Fruit fly (Drosophila melanogaster) whole organism, embryonic: ENCODE results near the gene iav.
A peak's percentile ranks its signal among the peaks of the same experiment; 100 is the strongest.

Source experiments
- Abd-B ChIP-seq: fragments of 200-800 bp; sonication (Bioruptor generic); optimal IDR thresholded peaks from 2 replicates; lab custom pipeline; 2018; ENCODE audit warnings: missing biosample characterization, mild to moderate bottlenecking, missing genetic modification characterization, moderate library complexity
- B-H1 ChIP-seq: fragments of 200-800 bp; sonication (Bioruptor generic); IDR thresholded peaks from 3 replicates; pipeline ENCODE4 v1.3.6; 2022; ENCODE audit warnings: missing biosample characterization, missing genetic modification characterization
- B-H2 ChIP-seq: fragments of 200-800 bp; sonication (Bioruptor generic); optimal IDR thresholded peaks from 2 replicates; lab custom pipeline; 2018; ENCODE audit warnings: missing biosample characterization, mild to moderate bottlenecking, missing genetic modification characterization
- Bgb ChIP-seq: fragments of 200-800 bp; sonication (Bioruptor generic); IDR thresholded peaks from 2 replicates; pipeline ENCODE4 v1.3.6; 2022; ENCODE audit warnings: missing biosample characterization, missing genetic modification characterization; ENCODE audit not compliant: partially characterized antibody
- CG11085 ChIP-seq: fragments of 200-800 bp; sonication (Bioruptor generic); IDR thresholded peaks from 2 replicates; pipeline ENCODE4 v1.3.6; 2022; ENCODE audit warnings: missing biosample characterization, missing genetic modification characterization
- CG11247 ChIP-seq: fragments of 200-800 bp; sonication (Bioruptor generic); IDR thresholded peaks from 2 replicates; pipeline ENCODE4 v1.3.6; 2022; ENCODE audit warnings: missing biosample characterization, missing genetic modification characterization
- CG12104 ChIP-seq: fragments of 200-800 bp; sonication (Bioruptor generic); optimal IDR thresholded peaks from 3 replicates; lab custom pipeline; 2016; ENCODE audit warnings: missing biosample characterization, missing genetic modification characterization
- CG14667 ChIP-seq: fragments of 200-800 bp; sonication (Bioruptor generic); IDR thresholded peaks from 2 replicates; pipeline ENCODE4 v1.3.6; 2022; ENCODE audit warnings: missing biosample characterization, missing genetic modification characterization
- CG18011 ChIP-seq: fragments of 200-800 bp; sonication (Bioruptor generic); optimal IDR thresholded peaks from 2 replicates; lab custom pipeline; 2017; ENCODE audit warnings: missing biosample characterization, missing genetic modification characterization, mild to moderate bottlenecking, moderate library complexity, missing genotype
- CG1832 ChIP-seq: fragments of 200-800 bp; sonication (Bioruptor generic); optimal IDR thresholded peaks from 2 replicates; lab custom pipeline; 2017; ENCODE audit warnings: missing biosample characterization, mild to moderate bottlenecking, missing genetic modification characterization, inconsistent platforms
- CG32772 ChIP-seq: fragments of 200-800 bp; sonication (Bioruptor generic); IDR thresholded peaks from 2 replicates; pipeline ENCODE4 v1.3.6; 2022; ENCODE audit warnings: missing biosample characterization, missing genetic modification characterization
- CG3281 ChIP-seq: fragments of 200-800 bp; sonication (Bioruptor generic); optimal IDR thresholded peaks from 3 replicates; lab custom pipeline; 2017; ENCODE audit warnings: missing biosample characterization, mild to moderate bottlenecking, missing genetic modification characterization
- CG34224 ChIP-seq: fragments of 200-800 bp; sonication (Bioruptor generic); IDR thresholded peaks from 3 replicates; pipeline ENCODE4 v1.3.6; 2022; ENCODE audit warnings: missing biosample characterization, missing genetic modification characterization; ENCODE audit not compliant: partially characterized antibody
- CG3838 ChIP-seq: fragments of 200-800 bp; sonication (Bioruptor generic); optimal IDR thresholded peaks from 3 replicates; lab custom pipeline; 2016; ENCODE audit warnings: missing biosample characterization, missing genetic modification characterization
- CG8089 ChIP-seq: fragments of 200-800 bp; sonication (Bioruptor generic); optimal IDR thresholded peaks from 3 replicates; lab custom pipeline; 2016; ENCODE audit warnings: missing biosample characterization, missing genetic modification characterization
- CG8281 ChIP-seq: fragments of 200-800 bp; sonication (Bioruptor generic); optimal IDR thresholded peaks from 2 replicates; lab custom pipeline; 2018; ENCODE audit warnings: missing biosample characterization, mild to moderate bottlenecking, missing genetic modification characterization, moderate library complexity
- D19B ChIP-seq: fragments of 200-800 bp; sonication (Bioruptor generic); optimal IDR thresholded peaks from 2 replicates; lab custom pipeline; 2017; ENCODE audit warnings: missing biosample characterization, mild to moderate bottlenecking, missing genetic modification characterization
- E2f2 ChIP-seq: fragments of 200-800 bp; sonication (Bioruptor generic); IDR thresholded peaks from 2 replicates; pipeline ENCODE4 v1.3.6; 2022; ENCODE audit warnings: missing biosample characterization, missing genetic modification characterization
- ERR ChIP-seq: fragments of 200-800 bp; sonication (Bioruptor generic); optimal IDR thresholded peaks from 2 replicates; lab custom pipeline; 2016; ENCODE audit warnings: missing biosample characterization, missing genetic modification characterization
- Elba2 ChIP-seq: fragments of 200-800 bp; sonication (Bioruptor generic); optimal IDR thresholded peaks from 3 replicates; lab custom pipeline; 2016; ENCODE audit warnings: missing biosample characterization, missing genetic modification characterization
- Hmx ChIP-seq: fragments of 200-800 bp; sonication (Bioruptor generic); optimal IDR thresholded peaks from 2 replicates; lab custom pipeline; 2016; ENCODE audit warnings: missing biosample characterization, missing genetic modification characterization
- Hr51 ChIP-seq, 2 experiments: fragments of 200-800 bp; sonication (Bioruptor generic); optimal IDR thresholded peaks; 2 replicates in 1 of 2; 3 replicates in 1 of 2; lab custom pipeline; 2016 to 2018; ENCODE audit warnings: missing biosample characterization in 2 of 2, missing genetic modification characterization in 2 of 2, mild to moderate bottlenecking in 1 of 2, moderate library complexity in 1 of 2
- Hr78 ChIP-seq, 2 experiments: fragments of 200-800 bp in 1 of 2; fragments of >200 bp in 1 of 2; sonication (Bioruptor generic) in 1 of 2; optimal IDR thresholded peaks; 2 replicates each; lab custom pipeline; 2017 to 2019; ENCODE audit warnings: missing biosample characterization in 2 of 2, missing genetic modification characterization in 2 of 2, mild to moderate bottlenecking in 1 of 2, moderate library complexity in 1 of 2
- Meics ChIP-seq: fragments of 200-800 bp; sonication (Bioruptor generic); optimal IDR thresholded peaks from 2 replicates; lab custom pipeline; 2017; ENCODE audit warnings: missing biosample characterization, mild to moderate bottlenecking, missing genetic modification characterization
- Mes4 ChIP-seq: fragments of 200-800 bp; sonication (Bioruptor generic); optimal IDR thresholded peaks from 2 replicates; lab custom pipeline; 2016; ENCODE audit warnings: missing biosample characterization, missing genetic modification characterization
- Neu2 ChIP-seq: fragments of 200-800 bp; sonication (Bioruptor generic); optimal IDR thresholded peaks from 3 replicates; lab custom pipeline; 2016; ENCODE audit warnings: missing biosample characterization, missing genetic modification characterization, borderline replicate concordance
- Rfx ChIP-seq: fragments of 200-800 bp; sonication (Bioruptor generic); IDR thresholded peaks from 2 replicates; pipeline ENCODE4 v1.3.6; 2022; ENCODE audit warnings: missing biosample characterization, missing genetic modification characterization
- Scr ChIP-seq: fragments of 200-800 bp; sonication (Bioruptor generic); IDR thresholded peaks from 2 replicates; pipeline ENCODE4 v1.3.6; 2022; ENCODE audit warnings: missing biosample characterization, missing genetic modification characterization; ENCODE audit not compliant: partially characterized antibody
- al ChIP-seq: fragments of 200-800 bp; sonication (Bioruptor generic); IDR thresholded peaks from 2 replicates; pipeline ENCODE4 v1.3.6; 2022; ENCODE audit warnings: missing biosample characterization, missing genetic modification characterization
- amos ChIP-seq: fragments of 200-800 bp; sonication (Bioruptor generic); IDR thresholded peaks from 2 replicates; pipeline ENCODE4 v1.3.6; 2022; ENCODE audit warnings: missing biosample characterization, missing genetic modification characterization; ENCODE audit not compliant: partially characterized antibody
- ato ChIP-seq: fragments of 200-800 bp; sonication (Bioruptor generic); IDR thresholded peaks from 2 replicates; pipeline ENCODE4 v1.3.6; 2022; ENCODE audit warnings: missing biosample characterization, missing genetic modification characterization; ENCODE audit not compliant: partially characterized antibody
- cad ChIP-seq: fragments of >200 bp; optimal IDR thresholded peaks from 2 replicates; lab custom pipeline; 2017; ENCODE audit warnings: missing biosample characterization, missing genetic modification characterization
- chn ChIP-seq: fragments of 200-800 bp; sonication (Bioruptor generic); optimal IDR thresholded peaks from 2 replicates; lab custom pipeline; 2016; ENCODE audit warnings: missing biosample characterization, missing genetic modification characterization
- ci ChIP-seq: fragments of 200-800 bp; sonication (Bioruptor generic); IDR thresholded peaks from 3 replicates; pipeline ENCODE4 v1.3.6; 2022; ENCODE audit warnings: missing biosample characterization, missing genetic modification characterization
- en ChIP-seq: fragments of 200-800 bp; sonication (Bioruptor generic); optimal IDR thresholded peaks from 2 replicates; lab custom pipeline; 2016; ENCODE audit warnings: missing biosample characterization, missing genetic modification characterization
- gcm ChIP-seq: fragments of 200-800 bp; sonication (Bioruptor generic); optimal IDR thresholded peaks from 2 replicates; lab custom pipeline; 2019; ENCODE audit warnings: missing biosample characterization, mild to moderate bottlenecking, missing genetic modification characterization, moderate library complexity
- grau ChIP-seq: fragments of 200-800 bp; optimal IDR thresholded peaks from 3 replicates; lab custom pipeline; 2019; ENCODE audit warnings: missing biosample characterization, mild to moderate bottlenecking, missing genetic modification characterization, moderate library complexity
- grn ChIP-seq: fragments of 200-800 bp; sonication (Bioruptor generic); optimal IDR thresholded peaks from 3 replicates; lab custom pipeline; 2017; ENCODE audit warnings: missing biosample characterization, missing genetic modification characterization
- gro ChIP-seq: fragments of 200-800 bp; sonication (Bioruptor generic); optimal IDR thresholded peaks from 2 replicates; lab custom pipeline; 2016; ENCODE audit warnings: missing biosample characterization, missing genetic modification characterization
- her ChIP-seq: fragments of 200-800 bp; sonication (Bioruptor generic); optimal IDR thresholded peaks from 2 replicates; lab custom pipeline; 2016; ENCODE audit warnings: missing biosample characterization, missing genetic modification characterization
- insv ChIP-seq, 2 experiments: fragments of 200-800 bp; sonication (Bioruptor generic); optimal IDR thresholded peaks; 3 replicates each; lab custom pipeline; 2016 to 2018; ENCODE audit warnings: missing biosample characterization in 2 of 2, missing genetic modification characterization in 2 of 2
- lbe ChIP-seq: fragments of 200-800 bp; sonication (Bioruptor generic); optimal IDR thresholded peaks from 2 replicates; lab custom pipeline; 2016; ENCODE audit warnings: missing biosample characterization, mild to moderate bottlenecking, missing genetic modification characterization
- org-1 ChIP-seq: fragments of 200-800 bp; sonication (Bioruptor generic); optimal IDR thresholded peaks from 2 replicates; lab custom pipeline; 2017; ENCODE audit warnings: missing biosample characterization, missing genetic modification characterization
- run ChIP-seq: fragments of 200-800 bp; sonication (Bioruptor generic); optimal IDR thresholded peaks from 3 replicates; lab custom pipeline; 2018; ENCODE audit warnings: missing biosample characterization, mild to moderate bottlenecking, missing genetic modification characterization
- scrt ChIP-seq: fragments of 200-800 bp; sonication (Bioruptor generic); optimal IDR thresholded peaks from 2 replicates; lab custom pipeline; 2018; ENCODE audit warnings: missing biosample characterization, mild to moderate bottlenecking, missing genetic modification characterization, moderate library complexity
- sqz ChIP-seq: fragments of 200-800 bp; sonication (Bioruptor generic); optimal IDR thresholded peaks from 3 replicates; lab custom pipeline; 2018; ENCODE audit warnings: missing biosample characterization, mild to moderate bottlenecking, missing genetic modification characterization
- toy ChIP-seq: fragments of 200-800 bp; sonication (Bioruptor generic); IDR thresholded peaks from 2 replicates; pipeline ENCODE4 v1.3.6; 2022; ENCODE audit warnings: missing biosample characterization, missing genetic modification characterization
- unpg ChIP-seq: fragments of 200-800 bp; sonication (Bioruptor generic); optimal IDR thresholded peaks from 3 replicates; lab custom pipeline; 2018; ENCODE audit warnings: missing biosample characterization, mild to moderate bottlenecking, missing genetic modification characterization, moderate library complexity
- vvl ChIP-seq: fragments of 200-800 bp; sonication (Bioruptor generic); IDR thresholded peaks from 2 replicates; pipeline ENCODE4 v1.3.6; 2022; ENCODE audit warnings: missing biosample characterization, missing genetic modification characterization
- yki ChIP-seq: fragments of >200 bp; optimal IDR thresholded peaks from 3 replicates; lab custom pipeline; 2018
- zen ChIP-seq: fragments of 200-800 bp; sonication (Bioruptor generic); optimal IDR thresholded peaks from 3 replicates; lab custom pipeline; 2018; ENCODE audit warnings: missing biosample characterization, mild to moderate bottlenecking, missing genetic modification characterization, moderate library complexity

iav gene

dm6 chrX:6803312-6803794 lies 10.4 kb upstream of the iav start, which contains the start of the genes C3G and pod1 (continued):
- TF ChIP-seq CG32772 (GFP tag; lab: Robert Waterston, UW) (peak; percentile 43; the same call in 1 of the 2 replicates), unpg (GFP tag; lab: Kevin White, UChicago) (peak; percentile 23), E2f2 (GFP tag; lab: Robert Waterston, UW) (peak; percentile 78), Meics (peak; percentile 77), toy (GFP tag; lab: Robert Waterston, UW) (no peak), org-1 (no peak), ci (GFP tag; lab: Robert Waterston, UW) (no peak), Elba2 (GFP tag; lab: Kevin White, UChicago) (no peak), CG3838 (GFP tag; lab: Kevin White, UChicago) (no peak), al (GFP tag; lab: Robert Waterston, UW) (0 out of 2 replicates have a peak, but pooled peaks have one; percentile 14), CG8089 (GFP tag; lab: Kevin White, UChicago) (no peak), en (no peak), sqz (GFP tag; lab: Kevin White, UChicago) (peak; percentile 32), lbe (GFP tag; lab: Kevin White, UChicago) (peak; percentile 32), Abd-B (no peak), gro (GFP tag; lab: Kevin White, UChicago) (peak; percentile 71), grau (tag; lab: Kevin White, UChicago) (peak; percentile 40), CG1832 (GFP tag; lab: Kevin White, UChicago) (no peak), CG11085 (GFP tag; lab: Robert Waterston, UW) (no peak), B-H1 (GFP tag; lab: Robert Waterston, UW) (no peak), gcm (GFP tag; lab: Kevin White, UChicago) (no peak), scrt (peak; percentile 7), yki (lab: Kevin White, UChicago) (no peak), Bgb (GFP tag; lab: Robert Waterston, UW) (peak; percentile 99), CG11247 (GFP tag; lab: Robert Waterston, UW) (0 out of 2 replicates have a peak, but pooled peaks have one; percentile 8), insv (GFP tag; optimal IDR thresholded peaks at IDR 0.05; lab: Kevin White, UChicago) (no peak), Mes4 (GFP tag; lab: Kevin White, UChicago) (no peak), CG8281 (no peak), B-H2 (GFP tag; lab: Kevin White, UChicago) (peak; percentile 48), cad (GFP tag; lab: Kevin White, UChicago) (no peak), Neu2 (GFP tag; lab: Kevin White, UChicago) (no peak), ato (peak; percentile 96), Hr51 (GFP tag; optimal IDR thresholded peaks at IDR 0.05; lab: Kevin White, UChicago) (no peak), grn (peak; percentile 46), ERR (peak; percentile 6), chn (peak; percentile 8), CG18011 (GFP tag; lab: Kevin White, UChicago) (peak; percentile 23), amos (GFP tag; lab: Robert Waterston, UW) (peak; percentile 100), CG3281 (GFP tag; lab: Kevin White, UChicago) (no peak), CG14667 (GFP tag; lab: Robert Waterston, UW) (no peak), zen (no peak), D19B (GFP tag; lab: Kevin White, UChicago) (no peak), run (tag; lab: Kevin White, UChicago) (no peak), vvl (GFP tag; lab: Robert Waterston, UW) (peak; percentile 56; the same call in 1 of the 2 replicates), Scr (GFP tag; lab: Robert Waterston, UW) (peak; percentile 96), CG12104 (GFP tag; lab: Kevin White, UChicago) (no peak), Hr78 (GFP tag; optimal IDR thresholded peaks at IDR 0.05; lab: Kevin White, UChicago) (no peak), CG34224 (GFP tag; lab: Robert Waterston, UW) (peak; percentile 96), Rfx (GFP tag; lab: Robert Waterston, UW) (peak; percentile 62), her (GFP tag; lab: Kevin White, UChicago) (peak; percentile 41), Hmx (GFP tag; lab: Kevin White, UChicago) (no peak)
